Worm (Caenorhabditis elegans): ENCODE data around the gene tbc-3.

Gene tbc-3

DNA sequence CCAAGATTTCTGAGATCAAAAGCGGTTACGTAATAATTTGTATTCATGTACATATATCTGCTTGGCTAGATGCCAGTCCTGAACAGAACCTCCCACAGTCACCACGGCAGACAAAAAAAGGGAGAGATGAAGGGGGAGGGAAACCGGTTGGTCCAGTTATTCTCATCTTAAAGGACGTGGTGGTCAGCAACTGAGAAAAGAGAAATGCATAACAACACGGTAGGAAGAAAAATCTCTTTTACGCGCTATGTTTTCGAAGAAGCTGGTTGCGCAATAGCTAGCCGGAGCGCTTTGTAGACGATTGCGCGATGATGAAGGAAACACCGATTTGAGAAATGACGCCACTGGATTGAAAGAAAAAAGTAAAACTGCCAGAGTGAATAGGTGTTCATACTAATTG, 19.2 kb downstream of the tbc-3 start:
- TF ChIP-seq zip-8 (tag; optimal IDR thresholded peaks at IDR 0.05) (peak; percentile 78), sem-2 (GFP tag; optimal IDR thresholded peaks at IDR 0.05) (no peak)

DNA sequence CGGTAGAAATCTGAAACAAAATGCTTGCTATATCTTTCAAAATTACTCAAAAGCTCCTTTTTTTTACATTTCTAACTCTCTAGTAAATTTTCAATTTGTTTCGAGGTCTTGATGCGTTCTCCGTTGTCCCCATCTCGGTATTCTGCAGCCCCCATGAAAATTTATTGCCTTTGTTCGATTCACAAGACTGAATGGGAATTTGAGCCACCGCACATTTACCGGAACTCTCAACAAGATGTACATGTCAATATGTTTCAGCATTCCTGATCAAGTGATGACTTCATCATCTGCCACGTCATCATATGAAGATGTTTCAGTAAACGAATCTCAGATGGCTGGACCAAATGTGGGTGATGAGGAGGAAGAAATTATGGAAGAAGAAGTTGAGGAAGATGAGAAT, 21.6 kb downstream of the tbc-3 start:
- TF ChIP-seq ceh-39 (tag; optimal IDR thresholded peaks at IDR 0.05) (no peak), nhr-12 (tag; optimal IDR thresholded peaks at IDR 0.05) (no peak), ztf-11 (tag; optimal IDR thresholded peaks at IDR 0.05) (no peak), lsy-2 (tag; optimal IDR thresholded peaks at IDR 0.05) (no peak), cnd-1 (tag; optimal IDR thresholded peaks at IDR 0.05) (no peak), lin-13 (tag; optimal IDR thresholded peaks at IDR 0.05) (no peak), elt-1 (tag; optimal IDR thresholded peaks at IDR 0.05; ENCODE audit: borderline replicate concordance, insufficient read depth) (no peak), sptf-1 (tag; optimal IDR thresholded peaks at IDR 0.05) (no peak), nhr-2 (tag; optimal IDR thresholded peaks at IDR 0.05) (no peak), sem-2 (GFP tag; optimal IDR thresholded peaks at IDR 0.05) (no peak)

DNA sequence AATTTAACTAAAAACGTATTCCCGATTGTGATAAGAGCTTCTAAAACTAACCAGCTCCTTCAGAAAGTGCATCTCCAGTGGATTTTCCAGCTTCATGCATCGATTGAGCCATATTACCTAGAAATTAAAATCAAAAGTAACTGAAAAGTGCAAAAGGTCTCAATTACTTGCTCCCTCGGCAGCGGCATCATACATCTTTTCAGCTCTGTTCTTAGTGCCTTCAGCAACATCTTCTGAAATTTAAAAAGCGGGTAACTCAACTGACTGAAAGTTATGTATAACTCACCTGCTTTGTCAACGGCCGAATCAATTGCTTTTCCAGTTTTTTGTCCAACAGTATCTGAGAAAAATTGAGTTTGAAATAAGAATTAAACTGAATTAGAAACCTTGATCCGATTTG, 25.6 kb downstream of the tbc-3 start:
- TF ChIP-seq nhr-28 (tag; optimal IDR thresholded peaks at IDR 0.05) (no peak), lin-13 (tag; optimal IDR thresholded peaks at IDR 0.05) (no peak), ham-2 (GFP tag; optimal IDR thresholded peaks at IDR 0.05) (no peak), hlh-1 (tag; optimal IDR thresholded peaks at IDR 0.05) (no peak), nhr-76 (tag; optimal IDR thresholded peaks at IDR 0.05) (no peak), pha-4 (tag; optimal IDR thresholded peaks at IDR 0.05) (no peak), ceh-83 (GFP tag; optimal IDR thresholded peaks at IDR 0.05) (no peak), tbx-8 (GFP tag; optimal IDR thresholded peaks at IDR 0.05) (no peak), zip-8 (tag; optimal IDR thresholded peaks at IDR 0.05) (no peak), cnd-1 (tag; optimal IDR thresholded peaks at IDR 0.05) (no peak), sptf-1 (tag; optimal IDR thresholded peaks at IDR 0.05) (no peak), nhr-2 (tag; optimal IDR thresholded peaks at IDR 0.05) (no peak), ceh-43 (GFP tag; optimal IDR thresholded peaks at IDR 0.05) (no peak), mab-5 (tag; optimal IDR thresholded peaks at IDR 0.05) (no peak)

DNA sequence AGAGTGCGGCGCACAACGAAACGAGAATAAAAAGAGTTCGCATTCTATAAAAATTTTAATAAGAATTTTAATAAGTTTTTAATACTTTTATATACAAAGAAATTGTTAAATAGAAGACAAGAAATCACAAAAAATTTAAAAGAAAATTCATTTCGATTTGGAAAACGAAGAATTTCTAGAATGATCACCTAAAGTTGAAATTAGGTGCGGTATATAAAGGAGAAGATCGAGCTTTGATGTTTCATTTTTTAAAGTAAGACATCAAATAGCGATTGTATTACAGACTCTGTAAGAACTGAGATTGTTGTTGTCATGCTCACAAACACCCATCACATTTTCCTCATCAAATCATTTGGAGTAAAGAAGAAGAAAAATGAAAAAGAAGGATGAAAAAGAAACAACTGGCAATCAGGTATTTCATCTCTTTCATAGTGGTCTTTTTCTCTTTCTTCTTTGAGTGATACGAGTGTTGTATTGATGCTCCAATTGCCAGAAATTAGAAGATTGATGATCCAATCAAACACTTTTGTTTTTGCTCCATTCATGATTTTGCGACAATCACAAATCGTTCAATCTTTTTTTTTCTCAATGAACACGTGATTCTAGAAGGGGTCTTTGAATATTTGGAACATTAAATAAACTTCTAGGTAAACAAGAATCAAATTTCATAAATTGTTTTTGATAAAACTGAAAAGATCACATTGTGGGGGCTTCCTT, 29.5 kb downstream of the tbc-3 start, which contains the start of gene dur-1:
Gene dur-1 (minus strand): TSS at position 51 of the 717 bp plus-strand sequence.
- peak; percentile 9 for TF ChIP-seq unc-120 (tag; optimal IDR thresholded peaks at IDR 0.05; ENCODE audit: poor library complexity, severe bottlenecking)
- no peak for TF ChIP-seq unc-39 (tag; optimal IDR thresholded peaks at IDR 0.05)
- peak; percentile 75 for TF ChIP-seq unc-62 (GFP tag; optimal IDR thresholded peaks at IDR 0.05)
- no peak for TF ChIP-seq cnd-1 (tag; optimal IDR thresholded peaks at IDR 0.05)

DNA sequence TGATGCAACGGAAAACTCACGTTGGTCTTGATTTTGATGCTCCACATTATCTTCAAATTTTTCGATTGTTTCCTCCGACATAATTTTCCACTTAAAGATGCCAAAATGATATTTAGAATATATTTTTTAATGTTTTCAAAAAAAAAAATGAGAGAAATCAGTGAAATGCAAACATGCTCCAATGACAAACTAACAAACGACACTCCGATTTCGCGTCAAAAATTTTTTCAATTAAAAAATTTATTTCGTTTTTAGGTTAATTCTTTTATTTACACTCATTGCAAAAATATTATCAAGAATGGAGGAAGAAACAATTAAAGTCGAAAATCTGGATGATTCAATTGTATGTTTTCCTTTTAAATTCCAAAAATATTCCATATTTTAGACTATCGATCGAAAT, 33.2 kb downstream of the tbc-3 start, which contains the start of the genes trmt-10A and F25H8.2:
Gene trmt-10A (minus strand): TSS at position 159 of the 400 bp plus-strand sequence.
Gene F25H8.2 (plus strand): TSS at position 181 of the 400 bp plus-strand sequence.
- no peak for TF ChIP-seq unc-39 (tag; optimal IDR thresholded peaks at IDR 0.05)
- no peak for TF ChIP-seq nhr-28 (tag; optimal IDR thresholded peaks at IDR 0.05)
- no peak for TF ChIP-seq ztf-11 (tag; optimal IDR thresholded peaks at IDR 0.05)
- TF ChIP-seq elt-3 (tag; optimal IDR thresholded peaks at IDR 0.05) = no peak
- TF ChIP-seq lsy-2 (tag; optimal IDR thresholded peaks at IDR 0.05) = peak; percentile 58
- TF ChIP-seq nhr-237 (tag; optimal IDR thresholded peaks at IDR 0.05) = peak; percentile 59
- TF ChIP-seq drap-1 (GFP tag; optimal IDR thresholded peaks at IDR 0.05) = no peak
- TF ChIP-seq nhr-12 (tag; optimal IDR thresholded peaks at IDR 0.05) = no peak
- TF ChIP-seq sem-2 (GFP tag; optimal IDR thresholded peaks at IDR 0.05) = no peak
- TF ChIP-seq M03D4.4 (tag; optimal IDR thresholded peaks at IDR 0.05) = no peak
- TF ChIP-seq lin-32 (GFP tag; optimal IDR thresholded peaks at IDR 0.05) = no peak
- no peak for TF ChIP-seq flh-1 (GFP tag; optimal IDR thresholded peaks at IDR 0.05)
- no peak for TF ChIP-seq nhr-2 (tag; optimal IDR thresholded peaks at IDR 0.05)
- TF ChIP-seq sptf-1 (tag; optimal IDR thresholded peaks at IDR 0.05) = no peak
- TF ChIP-seq unc-120 (tag; optimal IDR thresholded peaks at IDR 0.05; ENCODE audit: poor library complexity, severe bottlenecking) = no peak
- TF ChIP-seq tbx-8 (GFP tag; optimal IDR thresholded peaks at IDR 0.05) = no peak

DNA sequence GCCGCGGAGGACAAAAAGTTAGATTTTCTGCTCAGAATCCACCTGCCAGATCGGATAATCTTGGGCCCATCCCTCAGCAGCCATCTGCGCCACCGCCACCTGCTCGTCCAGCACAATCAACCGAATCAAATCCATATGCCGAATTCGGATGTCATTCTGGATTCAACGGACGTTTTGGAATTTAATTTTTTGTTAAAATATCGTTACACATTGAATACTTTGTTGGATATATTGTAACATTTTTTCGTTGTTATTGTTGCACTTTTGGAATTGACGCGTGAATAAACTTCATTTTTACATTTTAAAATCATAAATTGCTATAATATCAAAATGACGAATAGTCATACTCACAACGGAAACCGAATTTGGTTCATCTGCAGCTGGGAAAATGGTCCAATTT, 34.8 kb downstream of the tbc-3 start, which contains the start of gene spe-29:
Gene spe-29 (plus strand): TSS at position 301 of the 400 bp plus-strand sequence.
- TF ChIP-seq ceh-39 (tag; optimal IDR thresholded peaks at IDR 0.05) (no peak), ceh-43 (GFP tag; optimal IDR thresholded peaks at IDR 0.05) (no peak), bed-3 (GFP tag; optimal IDR thresholded peaks at IDR 0.05) (no peak), sptf-1 (tag; optimal IDR thresholded peaks at IDR 0.05) (no peak), ceh-83 (GFP tag; optimal IDR thresholded peaks at IDR 0.05) (no peak), ham-2 (GFP tag; optimal IDR thresholded peaks at IDR 0.05) (no peak), ces-1 (GFP tag; optimal IDR thresholded peaks at IDR 0.05) (no peak), unc-39 (tag; optimal IDR thresholded peaks at IDR 0.05) (no peak), elt-3 (tag; optimal IDR thresholded peaks at IDR 0.05) (no peak), lin-32 (GFP tag; optimal IDR thresholded peaks at IDR 0.05) (no peak), drap-1 (GFP tag; optimal IDR thresholded peaks at IDR 0.05) (no peak), nhr-76 (tag; optimal IDR thresholded peaks at IDR 0.05) (no peak), nhr-12 (tag; optimal IDR thresholded peaks at IDR 0.05) (no peak)
